Fruit fly (Drosophila melanogaster): Measurements from ENCODE around the gene cutlet.

The cutlet gene

dm6 chr2L:3719414-3719959 lies 7.9 kb upstream of the cutlet start (continued):
- TF ChIP-seq E2f1 (GFP tag; IDR thresholded peaks at IDR 0.05): no peak
- TF ChIP-seq nom (GFP tag; optimal IDR thresholded peaks at IDR 0.05): no peak
- TF ChIP-seq CG12769 (tag; optimal IDR thresholded peaks at IDR 0.05): peak; percentile 48
- TF ChIP-seq cwo (GFP tag; optimal IDR thresholded peaks at IDR 0.05): peak; percentile 17
- TF ChIP-seq tap (tag; optimal IDR thresholded peaks at IDR 0.05): peak; percentile 17
- no peak for TF ChIP-seq CG16815 (GFP tag; optimal IDR thresholded peaks at IDR 0.05)
- no peak for TF ChIP-seq Ada2b (GFP tag; IDR thresholded peaks at IDR 0.05)
- no peak for TF ChIP-seq Atf-2 (GFP tag; optimal IDR thresholded peaks at IDR 0.05)
- TF ChIP-seq CG12299 (tag; optimal IDR thresholded peaks at IDR 0.05): no peak
- TF ChIP-seq Med (GFP tag): peak; percentile 86
- no peak for TF ChIP-seq CG5245 (GFP tag; optimal IDR thresholded peaks at IDR 0.05)
- TF ChIP-seq jigr1 (GFP tag; IDR thresholded peaks at IDR 0.05): no peak
- TF ChIP-seq CG16813 (GFP tag; IDR thresholded peaks at IDR 0.05; ENCODE audit: partially characterized antibody): no peak
- no peak for TF ChIP-seq cato (GFP tag; optimal IDR thresholded peaks at IDR 0.05; ENCODE audit: borderline replicate concordance)
- TF ChIP-seq CG6654 (GFP tag; optimal IDR thresholded peaks at IDR 0.05): no peak
- TF ChIP-seq grn (GFP tag; optimal IDR thresholded peaks at IDR 0.05): no peak
- TF ChIP-seq Oli (tag; optimal IDR thresholded peaks at IDR 0.05): peak; percentile 41
- TF ChIP-seq Poxn (GFP tag; IDR thresholded peaks at IDR 0.05): no peak
- TF ChIP-seq CG4730 (GFP tag; IDR thresholded peaks at IDR 0.05): no peak
- TF ChIP-seq Hsf (GFP tag; optimal IDR thresholded peaks at IDR 0.05): peak; percentile 3
- no peak for TF ChIP-seq br (optimal IDR thresholded peaks at IDR 0.05)
- peak; percentile 9 for TF ChIP-seq ind (GFP tag; optimal IDR thresholded peaks at IDR 0.05)
- no peak for TF ChIP-seq repo (GFP tag; optimal IDR thresholded peaks at IDR 0.05)
- TF ChIP-seq Sry-β (GFP tag; optimal IDR thresholded peaks at IDR 0.05): no peak
- no peak for TF ChIP-seq CG16863 (GFP tag; optimal IDR thresholded peaks at IDR 0.05)
- TF ChIP-seq schlank (tag; optimal IDR thresholded peaks at IDR 0.05): no peak
- TF ChIP-seq Doc2 (GFP tag; IDR thresholded peaks at IDR 0.05): no peak

DNA sequence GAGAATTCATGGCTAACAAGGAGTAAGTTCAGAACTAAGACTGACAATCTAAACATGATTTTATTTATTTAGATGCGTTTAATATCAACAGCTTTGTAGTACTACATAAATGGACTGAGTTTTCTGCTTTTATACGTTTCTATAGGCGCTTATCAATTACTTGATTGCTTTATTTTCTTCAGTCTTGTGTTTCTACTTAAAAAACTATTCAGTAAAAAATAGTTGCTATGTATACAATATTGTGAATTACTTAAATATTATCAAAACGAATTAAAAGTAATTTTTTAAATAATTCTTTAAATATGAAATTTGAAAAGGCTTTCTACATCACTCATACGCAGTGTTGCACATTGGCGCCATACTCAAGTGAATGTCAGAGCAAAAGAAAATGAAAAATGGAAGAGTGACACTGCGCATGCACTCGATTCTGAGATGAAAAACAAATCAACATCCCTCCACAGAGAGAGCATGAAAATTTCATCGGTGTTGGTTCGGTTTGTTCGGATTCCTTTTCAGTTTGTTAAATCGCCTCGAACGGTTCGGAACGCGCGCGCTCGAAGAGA lies 6.2 kb upstream of the cutlet start, which contains the start of the genes lectin-24A and Shaw:
TSS of gene lectin-24A (minus strand) at position 101 of the 563 bp plus-strand sequence.
TSS of gene Shaw (plus strand) at position 513 of the 563 bp plus-strand sequence.
- TF ChIP-seq Dp (GFP tag; optimal IDR thresholded peaks at IDR 0.05) (peak; percentile 19), Oli (tag; optimal IDR thresholded peaks at IDR 0.05) (no peak), pzg (GFP tag; optimal IDR thresholded peaks at IDR 0.05) (peak; percentile 2), E2f2 (GFP tag; IDR thresholded peaks at IDR 0.05) (peak; percentile 36; the same call in 1 of the 2 replicates), CG2116 (GFP tag; optimal IDR thresholded peaks at IDR 0.05) (peak; percentile 48), en (GFP tag; optimal IDR thresholded peaks at IDR 0.05) (no peak), rib (GFP tag; IDR thresholded peaks at IDR 0.05) (no peak), sc (optimal IDR thresholded peaks at IDR 0.05) (no peak), sc (GFP tag; optimal IDR thresholded peaks at IDR 0.05) (no peak), ewg (GFP tag; optimal IDR thresholded peaks at IDR 0.05) (peak; percentile 83), trem (tag; optimal IDR thresholded peaks at IDR 0.05) (no peak), row (GFP tag; IDR thresholded peaks at IDR 0.05) (no peak), psq (GFP tag; optimal IDR thresholded peaks at IDR 0.05) (peak; percentile 31), Gug (GFP tag; IDR thresholded peaks at IDR 0.05) (no peak), Deaf1 (tag; optimal IDR thresholded peaks at IDR 0.05) (peak; percentile 73), CG7271 (tag; optimal IDR thresholded peaks at IDR 0.05) (no peak)

Data from whole organism, embryonic.